In genomic region chrX:6733291-6734042, dm6 we compare ENCODE assay signal across 4 fruit fly cellular contexts.
TF ChIP-seq lines count a peak whose summit lies in the region.

No protein-coding gene starts in this region.

- no peak for TF ChIP-seq CTCF in whole organism, embryonic (GFP tag; optimal IDR thresholded peaks at IDR 0.05; lab: Kevin White, UChicago)

TF ChIP-seq in whole organism, embryonic, 481 proteins besides CTCF, POLR2A, EP300 and RAD21 (continues in another document):
- TF ChIP-seq Med (GFP tag; lab: Kevin White, UChicago) = peak; percentile 40
- TF ChIP-seq gcm (GFP tag; optimal IDR thresholded peaks at IDR 0.05; lab: Kevin White, UChicago) = no peak
- TF ChIP-seq Hr39 (optimal IDR thresholded peaks at IDR 0.05; lab: Kevin White, UChicago) = peak; percentile 93
- no peak for TF ChIP-seq CG8290 (GFP tag; optimal IDR thresholded peaks at IDR 0.05; lab: Kevin White, UChicago)
- TF ChIP-seq CG8290 (tag; optimal IDR thresholded peaks at IDR 0.05; lab: Kevin White, UChicago) = peak in 1 of 2 experiments; percentile 38
- peak; percentile 50 for TF ChIP-seq sens (GFP tag; lab: Kevin White, UChicago)
- TF ChIP-seq CG10321 (GFP tag; IDR thresholded peaks at IDR 0.05; lab: Robert Waterston, UW) = no peak
- no peak for TF ChIP-seq Xbp1 (GFP tag; optimal IDR thresholded peaks at IDR 0.05; lab: Kevin White, UChicago)
- no peak for TF ChIP-seq Dfd (GFP tag; optimal IDR thresholded peaks at IDR 0.05; lab: Kevin White, UChicago)
- TF ChIP-seq CG13296 (GFP tag; optimal IDR thresholded peaks at IDR 0.05; lab: Kevin White, UChicago) = peak; percentile 34
- TF ChIP-seq CG2678 (tag; optimal IDR thresholded peaks at IDR 0.05; lab: Kevin White, UChicago) = peak; percentile 39
- no peak for TF ChIP-seq CG18764 (GFP tag; optimal IDR thresholded peaks at IDR 0.05; lab: Kevin White, UChicago)
- TF ChIP-seq eve (GFP tag; optimal IDR thresholded peaks at IDR 0.05; lab: Kevin White, UChicago) = no peak
- no peak for TF ChIP-seq Nf-YA (GFP tag; IDR thresholded peaks at IDR 0.05; lab: Robert Waterston, UW)
- TF ChIP-seq D19B (GFP tag; optimal IDR thresholded peaks at IDR 0.05; lab: Kevin White, UChicago) = no peak
- TF ChIP-seq ems (GFP tag; optimal IDR thresholded peaks at IDR 0.05; lab: Kevin White, UChicago) = no peak
- TF ChIP-seq Rfx (GFP tag; IDR thresholded peaks at IDR 0.05; lab: Robert Waterston, UW) = no peak
- TF ChIP-seq CG1529 (GFP tag; optimal IDR thresholded peaks at IDR 0.05; lab: Kevin White, UChicago) = no peak
- TF ChIP-seq lola (GFP tag; optimal IDR thresholded peaks at IDR 0.05; lab: Kevin White, UChicago) = peak in 1 of 3 experiments; percentile 14
- TF ChIP-seq sug (tag; optimal IDR thresholded peaks at IDR 0.05; lab: Kevin White, UChicago) = peak; percentile 42
- TF ChIP-seq lilli (GFP tag; optimal IDR thresholded peaks at IDR 0.05; lab: Kevin White, UChicago) = no peak
- no peak for TF ChIP-seq CG3847 (GFP tag; IDR thresholded peaks at IDR 0.05; lab: Robert Waterston, UW)
- no peak for TF ChIP-seq cad (GFP tag; optimal IDR thresholded peaks at IDR 0.05; lab: Kevin White, UChicago)
- peak; percentile 1 for TF ChIP-seq ATbp (GFP tag; optimal IDR thresholded peaks at IDR 0.05; lab: Kevin White, UChicago)

TF ChIP-seq in whole organism, prepupa, 60 proteins besides CTCF, POLR2A, EP300 and RAD21:
- TF ChIP-seq Gug (GFP tag; IDR thresholded peaks at IDR 0.05; lab: Robert Waterston, UW) (no peak), eg (GFP tag; IDR thresholded peaks at IDR 0.05; lab: Robert Waterston, UW) (0 out of 3 replicates have a peak, but pooled peaks have one; percentile 24), Ets21C (GFP tag; optimal IDR thresholded peaks at IDR 0.05; lab: Kevin White, UChicago) (no peak), svp (GFP tag; lab: Kevin White, UChicago) (peak; percentile 25), CG6276 (GFP tag; optimal IDR thresholded peaks at IDR 0.05; lab: Kevin White, UChicago) (no peak), net (GFP tag; optimal IDR thresholded peaks at IDR 0.05; lab: Kevin White, UChicago) (no peak), vri (GFP tag; optimal IDR thresholded peaks at IDR 0.05; lab: Kevin White, UChicago) (peak; percentile 1), fkh (GFP tag; optimal IDR thresholded peaks at IDR 0.05; lab: Kevin White, UChicago) (peak; percentile 61), dac (GFP tag; optimal IDR thresholded peaks at IDR 0.05; lab: Kevin White, UChicago) (no peak), CG11294 (GFP tag; IDR thresholded peaks at IDR 0.05; lab: Robert Waterston, UW) (no peak), Hr38 (GFP tag; optimal IDR thresholded peaks at IDR 0.05; lab: Kevin White, UChicago) (no peak), CG34406 (GFP tag; optimal IDR thresholded peaks at IDR 0.05; lab: Kevin White, UChicago) (no peak), Eip78C (GFP tag; lab: Kevin White, UChicago) (peak; percentile 16)

TF ChIP-seq in whole organism, pupa, 21 proteins besides CTCF, POLR2A, EP300 and RAD21:
- TF ChIP-seq CG10348 (GFP tag; IDR thresholded peaks at IDR 0.05; lab: Robert Waterston, UW) (no peak), CG4496 (GFP tag; IDR thresholded peaks at IDR 0.05; lab: Robert Waterston, UW) (0 out of 3 replicates have a peak, but pooled peaks have one; percentile 27)

TF ChIP-seq in whole organism, wandering third instar larva, 38 proteins besides CTCF, POLR2A, EP300 and RAD21:
- TF ChIP-seq pan (optimal IDR thresholded peaks at IDR 0.05; lab: Kevin White, UChicago) (peak; percentile 29), brk (GFP tag; optimal IDR thresholded peaks at IDR 0.05; lab: Kevin White, UChicago) (no peak), CrebA (GFP tag; optimal IDR thresholded peaks at IDR 0.05; lab: Kevin White, UChicago; ENCODE audit: borderline replicate concordance) (no peak), rgr (GFP tag; optimal IDR thresholded peaks at IDR 0.05; lab: Kevin White, UChicago) (no peak), tai (GFP tag; optimal IDR thresholded peaks at IDR 0.05; lab: Kevin White, UChicago) (no peak), Hr83 (GFP tag; optimal IDR thresholded peaks at IDR 0.05; lab: Kevin White, UChicago; ENCODE audit: poor library complexity, severe bottlenecking) (peak; percentile 39), woc (GFP tag; optimal IDR thresholded peaks at IDR 0.05; lab: Kevin White, UChicago) (no peak), h (GFP tag; optimal IDR thresholded peaks at IDR 0.05; lab: Kevin White, UChicago) (peak; percentile 16), fru (GFP tag; optimal IDR thresholded peaks at IDR 0.05; lab: Kevin White, UChicago) (no peak), Hr78 (GFP tag; optimal IDR thresholded peaks at IDR 0.05; lab: Kevin White, UChicago) (no peak)

Comparison
In these comparisons a context has a peak if more than half of its experiments do, and no peak if none do; other contexts are left out.
1. Of the 7 proteins assayed by ChIP-seq in both whole organism, embryonic and whole organism, prepupa: peak only in whole organism, embryonic: Hr39; only in whole organism, prepupa: none; in both: none; in neither: 6.